Worm (Caenorhabditis elegans) whole organism, mixed stage, embryonic: ENCODE results near the gene pxl-1.

Experiments used
- M03D4.4 ChIP-seq: sonication (generic microtip); optimal IDR thresholded peaks from 2 replicates; lab custom pipeline; 2017; ENCODE audit warnings: mild to moderate bottlenecking, missing genetic modification characterization, missing compliant biosample characterization
- bed-3 ChIP-seq: fragments of 200-800 bp; sonication (Bioruptor generic); optimal IDR thresholded peaks from 3 replicates; lab custom pipeline; 2018; ENCODE audit warnings: mild to moderate bottlenecking, missing genetic modification characterization, moderate library complexity, missing compliant biosample characterization
- blmp-1 ChIP-seq: fragments of 150-350 bp; optimal IDR thresholded peaks from 2 replicates; lab custom pipeline; 2014; ENCODE audit warnings: missing biosample characterization, missing genetic modification characterization
- ceh-39 ChIP-seq: fragments of 150-350 bp; optimal IDR thresholded peaks from 2 replicates; lab custom pipeline; 2014; ENCODE audit warnings: missing biosample characterization, missing genetic modification characterization
- ceh-43 ChIP-seq: fragments of 200-800 bp; sonication (Bioruptor generic); optimal IDR thresholded peaks from 2 replicates; lab custom pipeline; 2018; ENCODE audit warnings: mild to moderate bottlenecking, missing genetic modification characterization, moderate library complexity, missing compliant biosample characterization
- ceh-83 ChIP-seq: fragments of 200-800 bp; sonication (Bioruptor generic); optimal IDR thresholded peaks from 2 replicates; lab custom pipeline; 2018; ENCODE audit warnings: mild to moderate bottlenecking, missing genetic modification characterization, missing compliant biosample characterization
- ces-1 ChIP-seq: fragments of 150-350 bp; optimal IDR thresholded peaks from 2 replicates; lab custom pipeline; 2014; ENCODE audit warnings: missing biosample characterization, missing genetic modification reagents, missing genetic modification characterization
- drap-1 ChIP-seq: fragments of 200-800 bp; sonication (Bioruptor generic); optimal IDR thresholded peaks from 3 replicates; lab custom pipeline; 2018; ENCODE audit warnings: mild to moderate bottlenecking, missing genetic modification characterization, missing compliant biosample characterization
- elt-3 ChIP-seq: fragments of 150-350 bp; optimal IDR thresholded peaks from 2 replicates; lab custom pipeline; 2014; ENCODE audit warnings: missing biosample characterization, missing genetic modification characterization
- flh-1 ChIP-seq: fragments of 200-800 bp; sonication (Bioruptor generic); optimal IDR thresholded peaks from 2 replicates; lab custom pipeline; 2018; ENCODE audit warnings: mild to moderate bottlenecking, missing genetic modification characterization, moderate library complexity, missing compliant biosample characterization
- ham-2 ChIP-seq: fragments of 200-800 bp; sonication (Bioruptor generic); optimal IDR thresholded peaks from 2 replicates; lab custom pipeline; 2018; ENCODE audit warnings: mild to moderate bottlenecking, missing genetic modification characterization, missing compliant biosample characterization
- hlh-1 ChIP-seq: fragments of 150-350 bp; optimal IDR thresholded peaks from 2 replicates; lab custom pipeline; 2014; ENCODE audit warnings: missing biosample characterization, missing genetic modification reagents, missing genetic modification characterization
- lin-13 ChIP-seq: fragments of 150-350 bp; optimal IDR thresholded peaks from 2 replicates; lab custom pipeline; 2014; ENCODE audit warnings: missing biosample characterization, missing genetic modification characterization
- lin-32 ChIP-seq: fragments of 200-800 bp; sonication (Bioruptor generic); optimal IDR thresholded peaks from 2 replicates; lab custom pipeline; 2018; ENCODE audit warnings: mild to moderate bottlenecking, missing genetic modification characterization, missing compliant biosample characterization
- lsy-2 ChIP-seq: fragments of 150-350 bp; optimal IDR thresholded peaks from 2 replicates; lab custom pipeline; 2014; ENCODE audit warnings: missing biosample characterization, missing genetic modification characterization
- mab-5 ChIP-seq: fragments of 150-350 bp; optimal IDR thresholded peaks from 2 replicates; lab custom pipeline; 2014; ENCODE audit warnings: missing biosample characterization, missing genetic modification characterization
- mep-1 ChIP-seq: fragments of 150-350 bp; optimal IDR thresholded peaks from 2 replicates; lab custom pipeline; 2017; ENCODE audit warnings: missing biosample characterization, missing genetic modification reagents, missing genetic modification characterization, inconsistent platforms
- mls-2 ChIP-seq: sonication (generic microtip); optimal IDR thresholded peaks from 2 replicates; lab custom pipeline; 2016; ENCODE audit warnings: mild to moderate bottlenecking, missing genetic modification characterization, moderate library complexity, missing compliant biosample characterization
- nhr-12 ChIP-seq: fragments of 150-350 bp; optimal IDR thresholded peaks from 2 replicates; lab custom pipeline; 2014; ENCODE audit warnings: missing biosample characterization, missing genetic modification characterization
- nhr-237 ChIP-seq: fragments of 150-350 bp; optimal IDR thresholded peaks from 2 replicates; lab custom pipeline; 2014; ENCODE audit warnings: missing biosample characterization, missing genetic modification characterization
- nhr-28 ChIP-seq: fragments of 150-350 bp; optimal IDR thresholded peaks from 2 replicates; lab custom pipeline; 2014; ENCODE audit warnings: missing biosample characterization, missing genetic modification characterization
- pha-4 ChIP-seq: fragments of 150-350 bp; optimal IDR thresholded peaks from 2 replicates; lab custom pipeline; 2018; ENCODE audit warnings: missing biosample characterization, missing genetic modification reagents, missing genetic modification characterization
- sem-2 ChIP-seq: fragments of 200-800 bp; sonication (Bioruptor generic); optimal IDR thresholded peaks from 2 replicates; lab custom pipeline; 2018; ENCODE audit warnings: mild to moderate bottlenecking, missing genetic modification characterization, missing compliant biosample characterization
- sptf-1 ChIP-seq: sonication (generic microtip); optimal IDR thresholded peaks from 2 replicates; lab custom pipeline; 2017; ENCODE audit warnings: mild to moderate bottlenecking, missing genetic modification characterization, moderate library complexity, missing compliant biosample characterization
- tbx-8 ChIP-seq: fragments of 200-800 bp; sonication (Bioruptor generic); optimal IDR thresholded peaks from 2 replicates; lab custom pipeline; 2018; ENCODE audit warnings: mild to moderate bottlenecking, missing genetic modification characterization, moderate library complexity, missing compliant biosample characterization
- unc-120 ChIP-seq: sonication (generic microtip); optimal IDR thresholded peaks from 2 replicates; lab custom pipeline; 2017; ENCODE audit warnings: missing genetic modification characterization, missing compliant biosample characterization; ENCODE audit not compliant: poor library complexity, severe bottlenecking
- unc-39 ChIP-seq: fragments of 150-350 bp; optimal IDR thresholded peaks from 2 replicates; lab custom pipeline; 2014; ENCODE audit warnings: missing biosample characterization, missing genetic modification characterization
- unc-62 ChIP-seq: fragments of 150-350 bp; optimal IDR thresholded peaks from 2 replicates; lab custom pipeline; 2014; ENCODE audit warnings: missing biosample characterization, missing genetic modification reagents, missing genetic modification characterization
- zip-8 ChIP-seq: fragments of 150-350 bp; optimal IDR thresholded peaks from 2 replicates; lab custom pipeline; 2014; ENCODE audit warnings: missing biosample characterization, missing genetic modification characterization

Gene pxl-1

ce11 chrIII:5874664-5875417, 21.0 kb downstream of the pxl-1 start:
- no peak for TF ChIP-seq unc-39 (tag; lab: Kevin White, UChicago)
- no peak for TF ChIP-seq nhr-28 (tag; lab: Kevin White, UChicago)
- TF ChIP-seq M03D4.4 (tag; lab: Kevin White, UChicago) = no peak
- no peak for TF ChIP-seq hlh-1 (tag; lab: Kevin White, UChicago)
- no peak for TF ChIP-seq ces-1 (GFP tag; lab: Kevin White, UChicago)
- TF ChIP-seq zip-8 (tag; lab: Kevin White, UChicago) = no peak
- TF ChIP-seq lin-13 (tag; lab: Kevin White, UChicago) = no peak
- TF ChIP-seq drap-1 (GFP tag; lab: Kevin White, UChicago) = no peak
- TF ChIP-seq ham-2 (GFP tag; lab: Kevin White, UChicago) = no peak
- no peak for TF ChIP-seq mls-2 (tag; lab: Kevin White, UChicago)
- no peak for TF ChIP-seq unc-120
- TF ChIP-seq, all 35 proteins: peak for 0

ce11 chrIII:5874263-5874662, 21.6 kb downstream of the pxl-1 start:
- TF ChIP-seq unc-62 (GFP tag; lab: Kevin White, UChicago) (peak; percentile 38), lsy-2 (tag; lab: Kevin White, UChicago) (no peak)
- TF ChIP-seq, all 35 proteins: peak for 1

- TF ChIP-seq zip-8 (tag; lab: Kevin White, UChicago) (peak; percentile 24), hlh-1 (tag; lab: Kevin White, UChicago) (peak; percentile 38), unc-39 (tag; lab: Kevin White, UChicago) (no peak)
Measured at ce11 chrIII:5872288-5872687, 23.5 kb downstream of the pxl-1 start.

- peak; percentile 20 for TF ChIP-seq pha-4 (tag; lab: Kevin White, UChicago)
- no peak for TF ChIP-seq nhr-28 (tag; lab: Kevin White, UChicago)
- TF ChIP-seq lin-32 = no peak
- TF ChIP-seq lin-13 (tag; lab: Kevin White, UChicago) = no peak
- no peak for TF ChIP-seq tbx-8 (GFP tag; lab: Kevin White, UChicago)
- TF ChIP-seq hlh-1 (tag; lab: Kevin White, UChicago) = peak; percentile 6
- TF ChIP-seq lsy-2 (tag; lab: Kevin White, UChicago) = peak; percentile 58
- TF ChIP-seq flh-1 (GFP tag; lab: Kevin White, UChicago) = no peak
- TF ChIP-seq nhr-237 (tag; lab: Kevin White, UChicago) = peak; percentile 39
- TF ChIP-seq blmp-1 (tag; lab: Kevin White, UChicago) = no peak
- no peak for TF ChIP-seq drap-1 (GFP tag; lab: Kevin White, UChicago)
- no peak for TF ChIP-seq bed-3 (GFP tag; lab: Kevin White, UChicago)
- peak; percentile 58 for TF ChIP-seq ces-1 (GFP tag; lab: Kevin White, UChicago)
- peak; percentile 34 for TF ChIP-seq sptf-1 (tag; lab: Kevin White, UChicago)
- no peak for TF ChIP-seq elt-3 (tag; lab: Kevin White, UChicago)
- TF ChIP-seq ceh-43 (GFP tag; lab: Kevin White, UChicago) = no peak
- TF ChIP-seq mep-1 (tag; lab: Kevin White, UChicago) = peak; percentile 31
- TF ChIP-seq ceh-39 = no peak
- TF ChIP-seq, all 35 proteins: peak for 7
Measured at ce11 chrIII:5871760-5872159, 24.1 kb downstream of the pxl-1 start, which contains the start of the genes F01F1.11 and F01F1.3. TSS of gene F01F1.11 (minus strand) at chrIII:5871877. TSS of gene F01F1.3 (plus strand) at chrIII:5871938.

- TF ChIP-seq ceh-43 (GFP tag; lab: Kevin White, UChicago) = no peak
- no peak for TF ChIP-seq nhr-12
- TF ChIP-seq sptf-1 (tag; lab: Kevin White, UChicago) = no peak
- no peak for TF ChIP-seq blmp-1 (tag; lab: Kevin White, UChicago)
- no peak for TF ChIP-seq bed-3 (GFP tag; lab: Kevin White, UChicago)
- no peak for TF ChIP-seq tbx-8 (GFP tag; lab: Kevin White, UChicago)
- TF ChIP-seq zip-8 (tag; lab: Kevin White, UChicago) = no peak
- TF ChIP-seq elt-3 (tag; lab: Kevin White, UChicago) = no peak
- no peak for TF ChIP-seq unc-62 (GFP tag; lab: Kevin White, UChicago)
- TF ChIP-seq sem-2 = no peak
- TF ChIP-seq unc-39 (tag; lab: Kevin White, UChicago) = no peak
- TF ChIP-seq ces-1 (GFP tag; lab: Kevin White, UChicago) = no peak
- TF ChIP-seq ceh-39 = no peak
- TF ChIP-seq mab-5 = no peak
- TF ChIP-seq ceh-83 (GFP tag; lab: Kevin White, UChicago) = no peak
- no peak for TF ChIP-seq ham-2 (GFP tag; lab: Kevin White, UChicago)
Measured at ce11 chrIII:5869429-5869828, 26.4 kb downstream of the pxl-1 start, which contains the start of gene F01F1.15. TSS of gene F01F1.15 (minus strand) at chrIII:5869529.
